Worm (Caenorhabditis elegans): ENCODE results near the gene srv-5.

DNA sequence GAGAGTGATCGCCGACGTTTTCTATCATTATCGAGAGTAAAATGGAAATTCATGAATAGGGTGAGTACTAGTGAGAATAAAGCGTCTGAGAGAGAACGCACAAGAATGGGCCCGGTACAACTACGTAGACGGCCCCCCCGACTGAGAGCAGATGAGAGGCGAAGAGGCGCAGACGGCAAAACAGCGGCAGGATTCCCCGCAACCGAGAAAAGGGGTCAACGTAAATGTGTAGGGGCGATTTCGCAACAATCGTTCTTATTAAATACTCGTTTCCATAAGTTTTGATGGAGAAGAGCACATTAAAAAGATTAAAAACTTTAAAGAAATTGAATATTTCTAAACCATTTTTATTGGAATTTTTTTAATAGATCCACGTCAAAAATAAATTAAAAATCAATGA is 37.5 kb upstream of the srv-5 start:
- TF ChIP-seq zag-1 (tag; optimal IDR thresholded peaks at IDR 0.05) (no peak), ceh-82 (tag; optimal IDR thresholded peaks at IDR 0.05) (no peak)

Measured in whole organism, L4 larva.